Worm (Caenorhabditis elegans) whole organism, L3 larva: ENCODE data around the gene emc-5.

Source experiments
- ZK546.5 ChIP-seq: sonication (generic microtip); optimal IDR thresholded peaks from 2 replicates; lab custom pipeline; 2017; ENCODE audit warnings: missing biosample characterization, missing genetic modification characterization
- aly-2 ChIP-seq: fragments of 150-350 bp; optimal IDR thresholded peaks from 2 replicates; lab custom pipeline; 2014; ENCODE audit warnings: missing biosample characterization, missing genetic modification characterization
- ama-1 ChIP-seq: fragments of 150-350 bp; optimal IDR thresholded peaks from 2 replicates; lab custom pipeline; 2018
- egl-27 ChIP-seq: sonication (generic microtip); optimal IDR thresholded peaks from 4 replicates; lab custom pipeline; 2017; ENCODE audit warnings: missing biosample characterization, missing genetic modification reagents, missing genetic modification characterization
- fkh-10 ChIP-seq: sonication (generic microtip); optimal IDR thresholded peaks from 2 replicates; lab custom pipeline; 2017; ENCODE audit warnings: missing biosample characterization, missing genetic modification reagents, missing genetic modification characterization
- fos-1 ChIP-seq: fragments of 150-350 bp; optimal IDR thresholded peaks from 2 replicates; lab custom pipeline; 2014; ENCODE audit warnings: missing biosample characterization, missing genetic modification characterization
- lsy-12 ChIP-seq: sonication (generic microtip); optimal IDR thresholded peaks from 2 replicates; lab custom pipeline; 2016; ENCODE audit warnings: mild to moderate bottlenecking, missing genetic modification characterization, missing compliant biosample characterization
- nhr-12 ChIP-seq: fragments of 150-350 bp; optimal IDR thresholded peaks from 2 replicates; lab custom pipeline; 2014; ENCODE audit warnings: missing biosample characterization, missing genetic modification characterization
- nhr-23 ChIP-seq: fragments of 150-350 bp; optimal IDR thresholded peaks from 2 replicates; lab custom pipeline; 2014; ENCODE audit warnings: missing biosample characterization, missing genetic modification reagents, missing genetic modification characterization
- nhr-237 ChIP-seq: fragments of 150-350 bp; optimal IDR thresholded peaks from 2 replicates; lab custom pipeline; 2014; ENCODE audit warnings: missing biosample characterization, missing genetic modification characterization
- nhr-25 ChIP-seq: sonication (generic microtip); optimal IDR thresholded peaks from 2 replicates; lab custom pipeline; 2017; ENCODE audit warnings: missing biosample characterization, missing genetic modification characterization
- nhr-28 ChIP-seq: fragments of 150-350 bp; optimal IDR thresholded peaks from 2 replicates; lab custom pipeline; 2014; ENCODE audit warnings: missing biosample characterization, missing genetic modification characterization
- sea-2 ChIP-seq: fragments of 150-350 bp; sonication (generic microtip); optimal IDR thresholded peaks from 4 replicates; lab custom pipeline; 2014; ENCODE audit warnings: missing biosample characterization, missing genetic modification reagents, missing genetic modification characterization
- unc-62 ChIP-seq: fragments of 150-350 bp; sonication (generic microtip); optimal IDR thresholded peaks from 4 replicates; lab custom pipeline; 2014; ENCODE audit warnings: missing biosample characterization, missing genetic modification reagents, missing genetic modification characterization

- TF ChIP-seq ZK546.5 (no peak), egl-27 (no peak), nhr-23 (tag; lab: Kevin White, UChicago) (no peak), fkh-10 (GFP tag; lab: Kevin White, UChicago) (no peak), sea-2 (GFP tag; lab: Kevin White, UChicago) (no peak), aly-2 (tag; lab: Kevin White, UChicago) (no peak), unc-62 (GFP tag; lab: Kevin White, UChicago) (no peak), lsy-12 (tag; lab: Kevin White, UChicago) (no peak), nhr-237 (no peak), nhr-25 (tag; lab: Kevin White, UChicago) (no peak), nhr-12 (no peak), nhr-28 (tag; lab: Kevin White, UChicago) (no peak), ama-1 (lab: Kevin White, UChicago) (no peak), fos-1 (tag; lab: Kevin White, UChicago) (no peak)
Measured at ce11 chrII:11545952-11546325, 49.4 kb downstream of the emc-5 start.
